Fruit fly (Drosophila melanogaster): ENCODE measurements around the gene NK7.1.

- no peak for TF ChIP-seq CG11617 (GFP tag; optimal IDR thresholded peaks at IDR 0.05)
- TF ChIP-seq kay (GFP tag; ENCODE audit: borderline replicate concordance), result no peak
- TF ChIP-seq CG33017 (tag; optimal IDR thresholded peaks at IDR 0.05), result no peak
- no peak for TF ChIP-seq CG1620 (GFP tag; optimal IDR thresholded peaks at IDR 0.05)
- TF ChIP-seq Clk (GFP tag; optimal IDR thresholded peaks at IDR 0.05), result no peak
- TF ChIP-seq ovo (GFP tag; optimal IDR thresholded peaks at IDR 0.05), result no peak
- no peak for TF ChIP-seq pad (GFP tag; optimal IDR thresholded peaks at IDR 0.05)
- TF ChIP-seq cic (GFP tag; optimal IDR thresholded peaks at IDR 0.05), result no peak
- TF ChIP-seq CG12768 (GFP tag; optimal IDR thresholded peaks at IDR 0.05), result no peak
- no peak for TF ChIP-seq CG5204 (GFP tag; optimal IDR thresholded peaks at IDR 0.05)
These were observed 75.3 kb downstream of the NK7.1 start for dm6 chr3R:14297489-14297888.

Measured in whole organism, adult.